Worm (Caenorhabditis elegans): ENCODE results near the gene znf-706.

Gene znf-706

DNA sequence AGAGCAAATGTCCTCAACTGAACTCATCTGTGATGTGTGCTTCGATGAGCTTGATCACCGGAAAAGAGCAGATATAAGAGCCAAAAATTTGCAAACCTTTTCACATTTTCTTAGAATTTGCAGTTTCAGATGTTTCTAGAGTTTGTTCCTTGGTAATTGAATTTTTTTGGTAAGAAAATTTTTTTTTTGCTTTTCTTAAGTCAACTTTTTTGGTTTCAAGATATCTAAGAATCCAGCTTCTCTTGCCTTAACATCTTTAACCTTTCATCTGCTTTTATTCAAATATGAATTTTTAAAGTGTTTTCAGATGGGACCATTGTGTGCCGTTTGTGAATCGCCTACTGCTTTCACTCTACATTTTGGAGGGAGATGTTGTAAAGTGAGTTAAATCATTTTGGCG lies 26.3 kb downstream of the znf-706 start, which contains the start of gene nhr-11:
TSS of gene nhr-11 (plus strand) at position 301 of the 400 bp plus-strand sequence.
- TF ChIP-seq egl-5 (tag; optimal IDR thresholded peaks at IDR 0.05): no peak
- no peak for TF ChIP-seq lin-39 (tag; optimal IDR thresholded peaks at IDR 0.05)
- no peak for TF ChIP-seq elt-3 (tag; optimal IDR thresholded peaks at IDR 0.05)
- no peak for TF ChIP-seq unc-62 (GFP tag; optimal IDR thresholded peaks at IDR 0.05)
- no peak for TF ChIP-seq elt-2 (tag; optimal IDR thresholded peaks at IDR 0.05)
- TF ChIP-seq pqm-1 (tag; optimal IDR thresholded peaks at IDR 0.05): no peak
- no peak for TF ChIP-seq tbx-2 (tag; optimal IDR thresholded peaks at IDR 0.05)
- no peak for TF ChIP-seq nhr-67 (tag; optimal IDR thresholded peaks at IDR 0.05)
- TF ChIP-seq R02D3.7 (tag; optimal IDR thresholded peaks at IDR 0.05): no peak
- no peak for TF ChIP-seq nhr-77 (tag; optimal IDR thresholded peaks at IDR 0.05)
- no peak for TF ChIP-seq nfya-1 (tag; optimal IDR thresholded peaks at IDR 0.05; ENCODE audit: insufficient read depth)
- no peak for TF ChIP-seq aly-2 (tag; optimal IDR thresholded peaks at IDR 0.05)

DNA sequence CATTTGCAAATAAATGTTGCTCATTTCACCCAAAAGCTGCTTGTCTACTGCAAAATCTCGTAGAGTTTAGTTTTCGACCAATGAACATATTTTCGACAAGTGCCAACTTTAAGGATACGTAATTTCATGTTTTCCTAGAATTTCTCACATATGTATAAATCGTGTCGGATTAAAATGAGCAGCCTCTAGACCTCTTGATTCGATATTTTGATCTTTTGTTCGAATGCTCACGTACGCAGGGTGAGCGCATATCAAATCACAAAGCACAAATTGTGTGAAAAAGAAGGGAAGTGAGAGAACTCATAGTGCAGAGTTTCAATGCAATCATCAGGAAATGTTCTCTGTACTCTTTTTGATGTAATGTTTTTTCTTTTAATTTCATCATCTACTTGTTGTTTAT lies 32.5 kb downstream of the znf-706 start:
- peak; percentile 28 for TF ChIP-seq nfya-1 (tag; optimal IDR thresholded peaks at IDR 0.05; ENCODE audit: insufficient read depth)
- TF ChIP-seq tbx-2 (tag; optimal IDR thresholded peaks at IDR 0.05): no peak
- TF ChIP-seq nhr-25 (tag; optimal IDR thresholded peaks at IDR 0.05): no peak
- peak; percentile 9 for TF ChIP-seq lin-15B (tag; optimal IDR thresholded peaks at IDR 0.05)
- peak; percentile 58 for TF ChIP-seq fkh-10 (GFP tag; optimal IDR thresholded peaks at IDR 0.05)
- TF ChIP-seq nhr-77 (tag; optimal IDR thresholded peaks at IDR 0.05): no peak

DNA sequence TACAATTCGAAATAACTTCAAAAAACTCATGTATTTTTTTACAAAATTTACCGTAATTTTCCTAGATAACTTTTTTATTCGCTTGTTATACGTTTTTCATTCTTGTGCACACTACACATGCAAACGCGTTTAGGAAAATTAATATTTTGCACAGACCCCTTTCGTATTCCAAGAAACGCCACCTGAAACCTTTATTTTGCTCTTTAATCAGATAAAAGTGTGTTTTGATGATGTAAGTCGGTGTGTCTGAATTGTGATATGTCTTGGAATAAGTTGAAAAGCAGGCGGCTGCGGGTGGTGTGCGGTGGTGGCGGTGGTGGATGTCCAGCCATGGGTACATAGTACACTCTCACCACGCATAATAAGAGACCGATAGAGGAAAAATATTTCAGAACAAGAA lies 42.6 kb downstream of the znf-706 start:
- peak; percentile 11 for TF ChIP-seq fkh-10 (GFP tag; optimal IDR thresholded peaks at IDR 0.05)
- no peak for TF ChIP-seq jun-1 (tag; optimal IDR thresholded peaks at IDR 0.05)

DNA sequence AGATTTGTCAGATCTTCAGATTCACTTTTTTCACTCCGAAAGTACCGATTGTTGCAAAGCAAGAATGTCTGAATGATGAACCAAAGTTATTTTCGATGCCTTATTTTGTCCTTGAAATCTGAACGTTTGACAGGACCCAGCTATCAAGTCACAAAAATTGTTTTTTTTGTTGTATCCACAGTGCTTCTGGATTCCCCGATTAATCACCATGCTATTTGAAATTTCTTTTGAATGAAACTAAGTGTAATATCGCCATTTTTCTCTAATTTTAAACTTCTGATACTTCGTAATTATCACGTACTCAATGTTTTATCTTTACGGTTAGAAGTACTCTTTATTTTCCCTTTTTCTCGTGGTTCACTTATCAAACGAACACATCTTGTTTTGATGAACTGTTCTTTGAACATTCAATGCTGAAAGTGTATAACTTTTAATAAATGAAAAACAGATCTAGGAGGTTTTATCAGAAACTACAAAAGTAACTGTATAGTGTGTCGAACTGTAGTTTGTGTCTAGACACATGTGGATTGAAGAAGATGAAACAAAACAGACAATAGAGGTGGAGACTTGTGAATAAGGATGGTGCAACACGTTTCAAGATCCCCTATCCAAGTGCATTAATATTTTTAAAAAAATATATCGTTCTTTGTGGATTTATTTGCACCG lies 44.4 kb downstream of the znf-706 start:
- no peak for TF ChIP-seq lin-15B (tag; optimal IDR thresholded peaks at IDR 0.05)
- TF ChIP-seq unc-39 (tag; optimal IDR thresholded peaks at IDR 0.05): no peak
- no peak for TF ChIP-seq snpc-4 (tag; optimal IDR thresholded peaks at IDR 0.05)
- TF ChIP-seq nhr-43 (tag; optimal IDR thresholded peaks at IDR 0.05; ENCODE audit: poor library complexity, severe bottlenecking): peak; percentile 8
- peak; percentile 9 for TF ChIP-seq pqm-1 (tag; optimal IDR thresholded peaks at IDR 0.05)

DNA sequence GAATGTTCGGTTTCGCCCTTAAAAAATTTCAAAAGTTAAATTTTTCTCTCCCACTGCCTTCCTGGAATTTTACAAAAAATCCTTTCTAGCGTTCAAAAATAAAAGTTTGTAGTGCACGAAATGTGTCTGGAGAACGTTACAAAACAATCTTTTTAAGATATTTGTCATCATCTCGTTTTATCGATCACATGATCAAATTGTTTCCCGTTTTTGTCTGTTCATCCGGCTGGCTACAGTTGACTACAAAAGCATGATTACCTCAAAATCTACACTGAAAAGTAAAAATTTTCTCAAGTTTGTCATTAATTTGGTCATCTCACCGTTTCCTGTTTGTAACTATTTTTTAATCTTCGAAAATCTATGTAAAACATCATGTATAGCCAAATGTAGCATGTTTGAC lies 45.0 kb downstream of the znf-706 start:
- TF ChIP-seq snpc-4 (tag; optimal IDR thresholded peaks at IDR 0.05) (no peak), ztf-11 (tag; optimal IDR thresholded peaks at IDR 0.05) (no peak), fos-1 (tag; optimal IDR thresholded peaks at IDR 0.05) (no peak), fkh-10 (GFP tag; optimal IDR thresholded peaks at IDR 0.05) (no peak), lsy-12 (tag; optimal IDR thresholded peaks at IDR 0.05) (no peak), egl-27 (tag; optimal IDR thresholded peaks at IDR 0.05) (no peak), nhr-237 (tag; optimal IDR thresholded peaks at IDR 0.05) (no peak), mdl-1 (tag; optimal IDR thresholded peaks at IDR 0.05) (no peak), nfya-1 (tag; optimal IDR thresholded peaks at IDR 0.05; ENCODE audit: insufficient read depth) (no peak), daf-12 (tag; optimal IDR thresholded peaks at IDR 0.05) (no peak), elt-3 (tag; optimal IDR thresholded peaks at IDR 0.05) (no peak), zag-1 (tag; optimal IDR thresholded peaks at IDR 0.05) (no peak), hmg-11 (tag; optimal IDR thresholded peaks at IDR 0.05) (no peak), jun-1 (tag; optimal IDR thresholded peaks at IDR 0.05) (no peak), ceh-9 (tag; optimal IDR thresholded peaks at IDR 0.05) (no peak), ceh-82 (tag; optimal IDR thresholded peaks at IDR 0.05) (no peak), tbx-2 (tag; optimal IDR thresholded peaks at IDR 0.05) (no peak)
